Worm (Caenorhabditis elegans) whole organism, midembryonic: ENCODE results near the gene Y55F3BR.6.

ENCODE experiments used
- T22C8.4 ChIP-seq: fragments of 200-800 bp; sonication (Bioruptor generic); IDR thresholded peaks from 2 replicates; pipeline ENCODE4 v1.3.6; 2022; ENCODE audit warnings: missing genetic modification characterization, missing compliant biosample characterization
- cog-1 ChIP-seq: sonication (generic microtip); optimal IDR thresholded peaks from 2 replicates; lab custom pipeline; 2016; ENCODE audit warnings: missing genetic modification characterization, missing compliant biosample characterization
- flt-1 ChIP-seq: fragments of 200-800 bp; sonication (Bioruptor generic); IDR thresholded peaks from 2 replicates; pipeline ENCODE4 v1.3.6; 2022; ENCODE audit warnings: missing genetic modification characterization, missing compliant biosample characterization
- klf-2 ChIP-seq: fragments of 200-800 bp; sonication (Bioruptor generic); conservative IDR thresholded peaks from 2 replicates; pipeline ENCODE4 v1.3.6; 2022; ENCODE audit warnings: missing genetic modification reagents, missing genetic modification characterization, missing compliant biosample characterization
- med-1 ChIP-seq: sonication (generic microtip); optimal IDR thresholded peaks from 2 replicates; lab custom pipeline; 2017; ENCODE audit warnings: missing genetic modification characterization, mild to moderate bottlenecking, missing compliant biosample characterization, antibody characterized with exemption, missing genetic modification reagents; ENCODE audit not compliant: insufficient read depth
- ref-1 ChIP-seq: fragments of 200-800 bp; sonication (Bioruptor generic); conservative IDR thresholded peaks from 2 replicates; pipeline ENCODE4 v1.3.6; 2022; ENCODE audit warnings: missing genetic modification reagents, missing genetic modification characterization, missing compliant biosample characterization
- tab-1 ChIP-seq: fragments of 200-800 bp; sonication (Bioruptor generic); IDR thresholded peaks from 2 replicates; pipeline ENCODE4 v1.3.6; 2022; ENCODE audit warnings: missing genetic modification characterization, missing compliant biosample characterization
- ztf-23 ChIP-seq: fragments of 200-800 bp; sonication (Bioruptor generic); IDR thresholded peaks from 2 replicates; pipeline ENCODE4 v1.3.6; 2022; ENCODE audit warnings: missing genetic modification reagents, missing genetic modification characterization, missing compliant biosample characterization
- ztf-29 ChIP-seq: fragments of 200-800 bp; sonication (Bioruptor generic); IDR thresholded peaks from 2 replicates; pipeline ENCODE4 v1.3.6; 2022; ENCODE audit warnings: missing genetic modification reagents, missing genetic modification characterization, missing compliant biosample characterization

Y55F3BR.6 gene

ce11 chrIV:842095-842494 lies at the start of gene Y55F3BR.6:
TSS of gene Y55F3BR.6 (minus strand) at chrIV:842126.
- TF ChIP-seq flt-1 (no peak), ztf-29 (no peak), ztf-23 (GFP tag; lab: Robert Waterston, UW) (no peak), klf-2 (GFP tag; lab: Robert Waterston, UW) (no peak), cog-1 (tag; lab: Kevin White, UChicago) (no peak), T22C8.4 (no peak), med-1 (GFP tag; lab: Kevin White, UChicago) (no peak), ref-1 (GFP tag; lab: Robert Waterston, UW) (no peak), tab-1 (no peak)

- TF ChIP-seq ref-1 (GFP tag; lab: Robert Waterston, UW), result no peak
- no peak for TF ChIP-seq klf-2 (GFP tag; lab: Robert Waterston, UW)
- TF ChIP-seq flt-1, result peak; percentile 61; the same call in 1 of the 2 replicates
- 0 out of 2 replicates have a peak, but pooled peaks have one; percentile 43 for TF ChIP-seq ztf-23 (GFP tag; lab: Robert Waterston, UW)
- TF ChIP-seq cog-1 (tag; lab: Kevin White, UChicago), result peak; percentile 58
Observed at ce11 chrIV:884707-885394, 42.9 kb upstream of the Y55F3BR.6 start, which contains the start of gene mak-2. TSS of gene mak-2 (plus strand) at chrIV:885344.

- TF ChIP-seq tab-1 (no peak), ref-1 (GFP tag; lab: Robert Waterston, UW) (no peak), klf-2 (GFP tag; lab: Robert Waterston, UW) (no peak), T22C8.4 (no peak), flt-1 (no peak), med-1 (GFP tag; lab: Kevin White, UChicago) (no peak), ztf-29 (no peak), cog-1 (tag; lab: Kevin White, UChicago) (no peak), ztf-23 (GFP tag; lab: Robert Waterston, UW) (no peak)
Observed at ce11 chrIV:878634-879033, 36.7 kb upstream of the Y55F3BR.6 start.

ce11 chrIV:874677-875076 lies 32.8 kb upstream of the Y55F3BR.6 start, which contains the start of gene Y55F3BR.1:
TSS of gene Y55F3BR.1 (plus strand) at chrIV:874791.
- TF ChIP-seq tab-1, result no peak
- TF ChIP-seq T22C8.4, result no peak
- TF ChIP-seq klf-2 (GFP tag; lab: Robert Waterston, UW), result no peak

ce11 chrIV:873174-873788 lies 31.4 kb upstream of the Y55F3BR.6 start:
- no peak for TF ChIP-seq cog-1 (tag; lab: Kevin White, UChicago)
- TF ChIP-seq ztf-29, result no peak
- no peak for TF ChIP-seq ref-1 (GFP tag; lab: Robert Waterston, UW)
- TF ChIP-seq flt-1, result no peak
- no peak for TF ChIP-seq ztf-23 (GFP tag; lab: Robert Waterston, UW)
- TF ChIP-seq T22C8.4, result no peak
- no peak for TF ChIP-seq klf-2 (GFP tag; lab: Robert Waterston, UW)

- TF ChIP-seq cog-1 (tag; lab: Kevin White, UChicago) (no peak), tab-1 (no peak), ztf-29 (no peak), ztf-23 (GFP tag; lab: Robert Waterston, UW) (no peak), T22C8.4 (no peak), med-1 (GFP tag; lab: Kevin White, UChicago) (no peak), ref-1 (GFP tag; lab: Robert Waterston, UW) (no peak), klf-2 (GFP tag; lab: Robert Waterston, UW) (no peak), flt-1 (no peak)
Observed at ce11 chrIV:868723-869122, 26.8 kb upstream of the Y55F3BR.6 start.

ce11 chrIV:866828-867270 lies 24.9 kb upstream of the Y55F3BR.6 start:
- no peak for TF ChIP-seq cog-1 (tag; lab: Kevin White, UChicago)
- TF ChIP-seq tab-1, result no peak
- no peak for TF ChIP-seq ztf-29
- TF ChIP-seq flt-1, result no peak
- no peak for TF ChIP-seq ref-1 (GFP tag; lab: Robert Waterston, UW)
- no peak for TF ChIP-seq klf-2 (GFP tag; lab: Robert Waterston, UW)
- no peak for TF ChIP-seq T22C8.4
- TF ChIP-seq med-1 (GFP tag; lab: Kevin White, UChicago), result no peak

ce11 chrIV:860810-861209 lies 18.9 kb upstream of the Y55F3BR.6 start:
- TF ChIP-seq cog-1 (tag; lab: Kevin White, UChicago) (no peak), ref-1 (GFP tag; lab: Robert Waterston, UW) (no peak), flt-1 (no peak), tab-1 (no peak)

ce11 chrIV:858630-859029 lies 16.7 kb upstream of the Y55F3BR.6 start, which contains the start of gene Y55F3BR.2:
TSS of gene Y55F3BR.2 (plus strand) at chrIV:858930.
- no peak for TF ChIP-seq med-1 (GFP tag; lab: Kevin White, UChicago)
- TF ChIP-seq ztf-23 (GFP tag; lab: Robert Waterston, UW), result no peak
- TF ChIP-seq klf-2 (GFP tag; lab: Robert Waterston, UW), result no peak
- TF ChIP-seq ztf-29, result no peak
- TF ChIP-seq flt-1, result no peak
- no peak for TF ChIP-seq T22C8.4
- no peak for TF ChIP-seq cog-1 (tag; lab: Kevin White, UChicago)
- TF ChIP-seq tab-1, result no peak
- no peak for TF ChIP-seq ref-1 (GFP tag; lab: Robert Waterston, UW)

- TF ChIP-seq T22C8.4, result no peak
- TF ChIP-seq ref-1 (GFP tag; lab: Robert Waterston, UW), result no peak
- no peak for TF ChIP-seq med-1 (GFP tag; lab: Kevin White, UChicago)
- TF ChIP-seq ztf-23 (GFP tag; lab: Robert Waterston, UW), result no peak
- no peak for TF ChIP-seq klf-2 (GFP tag; lab: Robert Waterston, UW)
- no peak for TF ChIP-seq cog-1 (tag; lab: Kevin White, UChicago)
- TF ChIP-seq ztf-29, result no peak
- no peak for TF ChIP-seq tab-1
- TF ChIP-seq flt-1, result no peak
Observed at ce11 chrIV:856038-856437, 14.1 kb upstream of the Y55F3BR.6 start.
